Worm (Caenorhabditis elegans): ENCODE results near the gene sfxn-5.

DNA sequence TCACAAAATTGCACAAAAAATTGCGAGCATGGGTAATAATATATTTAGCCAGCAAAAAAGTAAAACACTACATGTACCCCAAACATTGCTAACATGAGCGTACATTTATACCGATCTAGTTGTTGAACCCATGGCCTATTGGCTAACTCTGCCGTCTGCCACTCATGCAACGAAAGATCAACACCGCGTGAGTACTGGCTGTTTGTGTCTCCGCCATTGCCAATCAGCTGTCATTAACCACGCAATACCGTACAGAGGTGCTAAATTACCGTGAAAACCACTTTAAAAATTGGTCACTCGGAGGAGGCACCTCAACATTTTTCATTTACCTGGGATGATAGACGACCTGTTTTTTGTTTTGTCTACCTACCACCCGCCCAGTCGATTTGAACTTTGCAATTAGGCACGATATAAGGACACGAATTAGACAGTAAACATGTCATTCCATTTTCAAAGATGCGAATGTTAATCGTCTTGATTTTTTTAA is 29.5 kb downstream of the sfxn-5 start, which contains the start of gene K02C4.2:
- TF ChIP-seq flt-1 (GFP tag; IDR thresholded peaks at IDR 0.05) (peak; percentile 79), ama-1 (optimal IDR thresholded peaks at IDR 0.05) (no peak), ceh-13 (GFP tag; optimal IDR thresholded peaks at IDR 0.05) (peak; percentile 59), B0310.2 (tag; optimal IDR thresholded peaks at IDR 0.05) (peak; percentile 26), hmbx-1 (tag; optimal IDR thresholded peaks at IDR 0.05) (peak; percentile 22), tbx-11 (GFP tag; IDR thresholded peaks at IDR 0.05) (peak; percentile 75)

Data from whole organism, early embryonic.